Worm (Caenorhabditis elegans): ENCODE results near the gene F17C11.6.

F17C11.6 gene

ce11 chrV:10936681-10937080, 18.2 kb upstream of the F17C11.6 start, which contains the start of gene F17C11.12:
Gene F17C11.12 (minus strand): TSS chrV:10936920.
- TF ChIP-seq elt-2 (tag; optimal IDR thresholded peaks at IDR 0.05) (peak; percentile 91), pqm-1 (tag; optimal IDR thresholded peaks at IDR 0.05) (peak; percentile 86), nhr-237 (tag; optimal IDR thresholded peaks at IDR 0.05) (no peak)

- TF ChIP-seq nhr-23 (tag; optimal IDR thresholded peaks at IDR 0.05), result peak; percentile 58
- no peak for TF ChIP-seq eor-1 (tag; optimal IDR thresholded peaks at IDR 0.05)
- peak; percentile 42 for TF ChIP-seq nhr-43 (tag; optimal IDR thresholded peaks at IDR 0.05; ENCODE audit: poor library complexity, severe bottlenecking)
- TF ChIP-seq nhr-11 (tag; optimal IDR thresholded peaks at IDR 0.05), result peak; percentile 37
- TF ChIP-seq fkh-10 (GFP tag; optimal IDR thresholded peaks at IDR 0.05), result peak; percentile 85
- TF ChIP-seq R02D3.7 (tag; optimal IDR thresholded peaks at IDR 0.05), result no peak
- TF ChIP-seq lin-39 (tag; optimal IDR thresholded peaks at IDR 0.05), result no peak
- TF ChIP-seq zag-1 (tag; optimal IDR thresholded peaks at IDR 0.05), result no peak
Observed at ce11 chrV:10937294-10937693, 17.6 kb upstream of the F17C11.6 start.

- TF ChIP-seq nhr-67 (tag; optimal IDR thresholded peaks at IDR 0.05) (no peak), nhr-23 (tag; optimal IDR thresholded peaks at IDR 0.05) (peak; percentile 4), pqm-1 (tag; optimal IDR thresholded peaks at IDR 0.05) (peak; percentile 62), fkh-2 (tag; optimal IDR thresholded peaks at IDR 0.05) (no peak), elt-2 (tag; optimal IDR thresholded peaks at IDR 0.05) (peak; percentile 77), ama-1 (optimal IDR thresholded peaks at IDR 0.05) (no peak), pha-4 (tag; optimal IDR thresholded peaks at IDR 0.05) (peak; percentile 6), mml-1 (tag; optimal IDR thresholded peaks at IDR 0.05) (no peak)
Observed at ce11 chrV:10938739-10939138, 16.2 kb upstream of the F17C11.6 start, which contains the start of gene F17C11.11. Gene F17C11.11 (minus strand): TSS chrV:10938817.

ce11 chrV:10939990-10940570, 14.8 kb upstream of the F17C11.6 start:
- TF ChIP-seq nhr-67 (tag; optimal IDR thresholded peaks at IDR 0.05) (no peak), nhr-237 (tag; optimal IDR thresholded peaks at IDR 0.05) (no peak), lin-15B (tag; optimal IDR thresholded peaks at IDR 0.05) (no peak), fkh-2 (tag; optimal IDR thresholded peaks at IDR 0.05) (no peak), snpc-4 (tag; optimal IDR thresholded peaks at IDR 0.05) (no peak), elt-1 (tag; optimal IDR thresholded peaks at IDR 0.05) (no peak), egl-5 (tag; optimal IDR thresholded peaks at IDR 0.05) (no peak), daf-12 (tag; optimal IDR thresholded peaks at IDR 0.05) (no peak), nhr-76 (tag; optimal IDR thresholded peaks at IDR 0.05) (no peak), lsy-12 (tag; optimal IDR thresholded peaks at IDR 0.05) (no peak), nhr-43 (tag; optimal IDR thresholded peaks at IDR 0.05; ENCODE audit: poor library complexity, severe bottlenecking) (peak; percentile 85), nhr-25 (tag; optimal IDR thresholded peaks at IDR 0.05) (peak; percentile 8), zag-1 (tag; optimal IDR thresholded peaks at IDR 0.05) (no peak), ceh-9 (tag; optimal IDR thresholded peaks at IDR 0.05) (no peak), fkh-10 (GFP tag; optimal IDR thresholded peaks at IDR 0.05) (no peak), fos-1 (tag; optimal IDR thresholded peaks at IDR 0.05) (peak; percentile 20), nhr-23 (tag; optimal IDR thresholded peaks at IDR 0.05) (peak; percentile 36), ama-1 (optimal IDR thresholded peaks at IDR 0.05) (no peak), mdl-1 (tag; optimal IDR thresholded peaks at IDR 0.05) (no peak)

- peak; percentile 19 for TF ChIP-seq nhr-25 (tag; optimal IDR thresholded peaks at IDR 0.05)
- TF ChIP-seq fos-1 (tag; optimal IDR thresholded peaks at IDR 0.05), result no peak
- peak; percentile 94 for TF ChIP-seq elt-2 (tag; optimal IDR thresholded peaks at IDR 0.05)
- peak; percentile 35 for TF ChIP-seq lin-15B (tag; optimal IDR thresholded peaks at IDR 0.05)
- no peak for TF ChIP-seq egl-5 (tag; optimal IDR thresholded peaks at IDR 0.05)
- TF ChIP-seq pqm-1 (tag; optimal IDR thresholded peaks at IDR 0.05), result peak; percentile 88
- no peak for TF ChIP-seq nhr-12 (tag; optimal IDR thresholded peaks at IDR 0.05)
- TF ChIP-seq jun-1 (tag; optimal IDR thresholded peaks at IDR 0.05), result peak; percentile 44
- TF ChIP-seq nhr-43 (tag; optimal IDR thresholded peaks at IDR 0.05; ENCODE audit: poor library complexity, severe bottlenecking), result peak; percentile 44
- peak; percentile 60 for TF ChIP-seq nhr-23 (tag; optimal IDR thresholded peaks at IDR 0.05)
- TF ChIP-seq lsy-12 (tag; optimal IDR thresholded peaks at IDR 0.05), result no peak
- TF ChIP-seq unc-62 (GFP tag; optimal IDR thresholded peaks at IDR 0.05), result peak; percentile 36
- no peak for TF ChIP-seq daf-12 (tag; optimal IDR thresholded peaks at IDR 0.05)
- peak; percentile 20 for TF ChIP-seq nhr-76 (tag; optimal IDR thresholded peaks at IDR 0.05)
- no peak for TF ChIP-seq mdl-1 (tag; optimal IDR thresholded peaks at IDR 0.05)
- TF ChIP-seq nfya-1 (tag; optimal IDR thresholded peaks at IDR 0.05; ENCODE audit: insufficient read depth), result peak; percentile 76
- TF ChIP-seq elt-1 (tag; optimal IDR thresholded peaks at IDR 0.05), result peak; percentile 58
- TF ChIP-seq eor-1 (tag; optimal IDR thresholded peaks at IDR 0.05), result no peak
- TF ChIP-seq pha-4 (tag; optimal IDR thresholded peaks at IDR 0.05), result peak; percentile 60
- peak; percentile 70 for TF ChIP-seq hmg-11 (tag; optimal IDR thresholded peaks at IDR 0.05)
- no peak for TF ChIP-seq elt-3 (tag; optimal IDR thresholded peaks at IDR 0.05)
- TF ChIP-seq zag-1 (tag; optimal IDR thresholded peaks at IDR 0.05), result no peak
- no peak for TF ChIP-seq aly-2 (tag; optimal IDR thresholded peaks at IDR 0.05)
- peak; percentile 39 for TF ChIP-seq snpc-4 (tag; optimal IDR thresholded peaks at IDR 0.05)
- TF ChIP-seq ZK546.5 (tag; optimal IDR thresholded peaks at IDR 0.05), result no peak
- TF ChIP-seq ama-1 (optimal IDR thresholded peaks at IDR 0.05), result peak; percentile 75
- TF ChIP-seq fkh-10 (GFP tag; optimal IDR thresholded peaks at IDR 0.05), result peak; percentile 32
- peak; percentile 26 for TF ChIP-seq R02D3.7 (tag; optimal IDR thresholded peaks at IDR 0.05)
- TF ChIP-seq egl-27 (tag; optimal IDR thresholded peaks at IDR 0.05), result peak; percentile 31
- peak; percentile 50 for TF ChIP-seq ceh-28 (tag; optimal IDR thresholded peaks at IDR 0.05)
- peak; percentile 39 for TF ChIP-seq skn-1 (tag; optimal IDR thresholded peaks at IDR 0.05)
Observed at ce11 chrV:10940571-10940991, 14.3 kb upstream of the F17C11.6 start.
